Worm (Caenorhabditis elegans): ENCODE measurements around the gene srx-66.

The srx-66 gene

ce11 chrV:3878223-3878622, 41.2 kb upstream of the srx-66 start, which contains the start of gene nhr-159:
Gene nhr-159 (minus strand): TSS chrV:3878323.
- TF ChIP-seq nhr-80 (tag; optimal IDR thresholded peaks at IDR 0.05) (no peak), lsy-27 (tag; optimal IDR thresholded peaks at IDR 0.05; ENCODE audit: borderline replicate concordance, insufficient read depth) (no peak), hlh-26 (GFP tag; conservative IDR thresholded peaks at IDR 0.05) (no peak), nhr-120 (GFP tag; IDR thresholded peaks at IDR 0.05) (no peak), akir-1 (GFP tag; optimal IDR thresholded peaks at IDR 0.05) (no peak), F57A8.1 (GFP tag; optimal IDR thresholded peaks at IDR 0.05) (no peak), snpc-4 (GFP tag; optimal IDR thresholded peaks at IDR 0.05) (no peak), snpc-4 (tag; optimal IDR thresholded peaks at IDR 0.05) (no peak), efl-1 (GFP tag; optimal IDR thresholded peaks at IDR 0.05) (no peak), lag-1 (GFP tag; IDR thresholded peaks at IDR 0.05) (no peak), tlf-1 (GFP tag; optimal IDR thresholded peaks at IDR 0.05) (no peak), bed-2 (GFP tag; IDR thresholded peaks at IDR 0.05) (no peak), ztf-26 (tag; optimal IDR thresholded peaks at IDR 0.05) (no peak), tbp1 (GFP tag; optimal IDR thresholded peaks at IDR 0.05) (no peak), B0035.1 (tag; optimal IDR thresholded peaks at IDR 0.05) (no peak), ztf-22 (GFP tag; optimal IDR thresholded peaks at IDR 0.05) (no peak), B0261.1 (tag; optimal IDR thresholded peaks at IDR 0.05) (no peak)

ce11 chrV:3884550-3884949, 34.8 kb upstream of the srx-66 start:
- TF ChIP-seq Y95B8A.8 (GFP tag; IDR thresholded peaks at IDR 0.05), result no peak
- no peak for TF ChIP-seq dpl-1 (GFP tag; optimal IDR thresholded peaks at IDR 0.05)
- no peak for TF ChIP-seq F37B4.10 (GFP tag; IDR thresholded peaks at IDR 0.05)
- no peak for TF ChIP-seq zim-3 (tag; optimal IDR thresholded peaks at IDR 0.05)
- no peak for TF ChIP-seq F57A8.1 (GFP tag; optimal IDR thresholded peaks at IDR 0.05)
- TF ChIP-seq Y67H2A.10 (GFP tag; conservative IDR thresholded peaks at IDR 0.05), result no peak
- no peak for TF ChIP-seq dpff-1 (tag; optimal IDR thresholded peaks at IDR 0.05)
- no peak for TF ChIP-seq nhr-120 (GFP tag; IDR thresholded peaks at IDR 0.05)
- TF ChIP-seq B0019.2 (GFP tag; conservative IDR thresholded peaks at IDR 0.05), result no peak
- no peak for TF ChIP-seq lin-54 (GFP tag; optimal IDR thresholded peaks at IDR 0.05)
- no peak for TF ChIP-seq unc-130 (GFP tag; optimal IDR thresholded peaks at IDR 0.05)
- no peak for TF ChIP-seq attf-6 (GFP tag; IDR thresholded peaks at IDR 0.05)
- TF ChIP-seq ztf-26 (tag; optimal IDR thresholded peaks at IDR 0.05), result no peak
- TF ChIP-seq T26A5.8 (tag; optimal IDR thresholded peaks at IDR 0.05), result no peak
- no peak for TF ChIP-seq zfh-2 (GFP tag; conservative IDR thresholded peaks at IDR 0.05)
- TF ChIP-seq madf-3 (GFP tag; IDR thresholded peaks at IDR 0.05), result no peak
- TF ChIP-seq ztf-18 (tag; optimal IDR thresholded peaks at IDR 0.05), result no peak
- no peak for TF ChIP-seq ztf-3 (GFP tag; optimal IDR thresholded peaks at IDR 0.05)
- no peak for TF ChIP-seq repo-1 (tag; optimal IDR thresholded peaks at IDR 0.05)
- no peak for TF ChIP-seq xnd-1 (tag; optimal IDR thresholded peaks at IDR 0.05)

- TF ChIP-seq somi-1 (GFP tag; optimal IDR thresholded peaks at IDR 0.05), result no peak
- no peak for TF ChIP-seq tbx-9 (tag; optimal IDR thresholded peaks at IDR 0.05; ENCODE audit: borderline replicate concordance)
- TF ChIP-seq bed-2 (GFP tag; IDR thresholded peaks at IDR 0.05), result no peak
- TF ChIP-seq unc-62 (GFP tag; optimal IDR thresholded peaks at IDR 0.05), result no peak
- TF ChIP-seq mes-4 (tag; optimal IDR thresholded peaks at IDR 0.05), result no peak
- TF ChIP-seq ZK185.1 (tag; optimal IDR thresholded peaks at IDR 0.05; ENCODE audit: poor library complexity, severe bottlenecking), result no peak
- TF ChIP-seq die-1 (tag; optimal IDR thresholded peaks at IDR 0.05), result no peak
- no peak for TF ChIP-seq F55B11.4 (tag; optimal IDR thresholded peaks at IDR 0.05; ENCODE audit: borderline replicate concordance, insufficient read depth)
- no peak for TF ChIP-seq egl-44 (GFP tag; IDR thresholded peaks at IDR 0.05)
- no peak for TF ChIP-seq ztf-22 (GFP tag; optimal IDR thresholded peaks at IDR 0.05)
- TF ChIP-seq pha-4 (tag; optimal IDR thresholded peaks at IDR 0.05), result no peak
- no peak for TF ChIP-seq dox-1 (GFP tag; IDR thresholded peaks at IDR 0.05)
- TF ChIP-seq let-607 (tag; optimal IDR thresholded peaks at IDR 0.05), result no peak
- TF ChIP-seq lin-54 (GFP tag; optimal IDR thresholded peaks at IDR 0.05), result no peak
- TF ChIP-seq F22D6.2 (tag; optimal IDR thresholded peaks at IDR 0.05), result no peak
- TF ChIP-seq zim-3 (tag; optimal IDR thresholded peaks at IDR 0.05), result no peak
These were observed 33.3 kb upstream of the srx-66 start, which contains the start of gene nhr-124 for ce11 chrV:3886104-3886503. Gene nhr-124 (minus strand): TSS chrV:3886204.

Measured in whole organism, young adult.